Fruit fly (Drosophila melanogaster): Measurements from ENCODE around the gene CG32202.

DNA sequence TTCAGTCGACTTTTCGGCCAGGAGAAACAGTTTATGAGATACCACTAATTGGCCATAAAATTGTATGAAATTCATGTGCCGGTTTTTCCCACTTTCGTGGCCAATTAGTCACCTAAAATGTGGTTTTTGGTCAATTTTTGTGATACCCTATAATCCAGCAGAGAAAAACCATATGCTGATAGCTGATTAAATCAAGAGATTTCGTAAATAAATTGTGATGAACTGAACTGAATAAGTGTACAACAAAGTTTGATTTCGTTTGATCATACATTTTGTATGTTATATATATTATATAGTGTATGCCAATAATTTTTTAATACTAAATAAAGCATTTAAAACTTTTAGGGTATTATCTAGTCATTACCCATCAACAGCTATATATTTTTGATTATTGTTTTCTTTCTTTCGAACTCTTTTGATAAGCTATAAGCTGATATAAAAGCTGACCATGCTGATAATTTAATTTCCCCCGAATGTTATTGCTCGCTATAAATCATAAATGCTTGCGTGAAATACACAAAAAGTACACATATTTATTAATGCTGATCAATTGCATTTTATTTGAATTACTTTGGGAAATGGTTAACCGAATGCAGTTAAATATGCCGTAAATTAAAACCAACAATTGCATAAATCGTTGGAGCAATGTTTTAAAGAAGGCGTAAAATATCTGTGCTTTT, 47.1 kb upstream of the CG32202 start:
- TF ChIP-seq CTCF (optimal IDR thresholded peaks at IDR 0.05) (no peak), CG8478 (optimal IDR thresholded peaks at IDR 0.05) (no peak)
